Worm (Caenorhabditis elegans): ENCODE data around the gene F58B4.7.
A peak's percentile ranks its signal among the peaks of the same experiment; 100 is the strongest.

The F58B4.7 gene

ce11 chrV:10947930-10948329 is 24.8 kb upstream of the F58B4.7 start, which contains the start of gene F17C11.2:
Gene F17C11.2 (plus strand): TSS chrV:10948230.
- TF ChIP-seq aha-1 (tag) (peak; percentile 38), set-16 (GFP tag; IDR thresholded peaks at IDR 0.05) (no peak), nhr-102 (tag; optimal IDR thresholded peaks at IDR 0.05) (no peak), Y75B8A.6 (GFP tag; IDR thresholded peaks at IDR 0.05) (no peak)

DNA sequence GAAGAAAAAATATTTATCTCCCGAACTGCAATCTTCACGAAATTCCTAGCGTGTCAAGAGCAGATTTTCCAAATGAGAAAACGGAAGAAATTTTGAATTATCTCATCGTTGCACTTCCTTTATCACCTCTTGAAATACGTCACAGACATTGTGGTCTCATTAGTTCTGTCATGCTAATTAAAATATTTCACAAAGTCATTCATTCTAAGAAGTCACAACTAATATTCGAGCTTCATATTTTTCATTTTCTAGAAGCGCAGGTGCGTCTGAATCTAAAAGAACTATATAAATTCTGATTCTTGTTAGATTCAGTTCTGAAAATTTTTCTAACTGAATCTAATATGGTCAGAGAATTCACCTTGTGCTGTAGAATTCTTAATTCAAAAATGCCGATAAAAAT is 24.1 kb upstream of the F58B4.7 start:
- TF ChIP-seq unc-39 (tag; optimal IDR thresholded peaks at IDR 0.05) (no peak), unc-62 (GFP tag; optimal IDR thresholded peaks at IDR 0.05 in 1 of 2) (no peak), unc-62 (tag; optimal IDR thresholded peaks at IDR 0.05) (no peak), nhr-77 (tag; optimal IDR thresholded peaks at IDR 0.05) (no peak), ces-1 (GFP tag; optimal IDR thresholded peaks at IDR 0.05) (no peak), Y105C5A.15 (GFP tag; IDR thresholded peaks at IDR 0.05) (no peak), ZK337.2 (GFP tag; IDR thresholded peaks at IDR 0.05) (no peak), vab-7 (GFP tag; IDR thresholded peaks at IDR 0.05) (no peak), cey-2 (tag; optimal IDR thresholded peaks at IDR 0.05; ENCODE audit: borderline replicate concordance, insufficient read depth) (no peak), nhr-10 (tag; optimal IDR thresholded peaks at IDR 0.05) (no peak), lim-7 (GFP tag; IDR thresholded peaks at IDR 0.05) (no peak), set-16 (GFP tag; IDR thresholded peaks at IDR 0.05) (no peak), nhr-6 (tag; optimal IDR thresholded peaks at IDR 0.05) (no peak), F26F4.8 (GFP tag; conservative IDR thresholded peaks at IDR 0.05) (no peak), snpc-4 (tag; optimal IDR thresholded peaks at IDR 0.05) (no peak), nhr-28 (tag; optimal IDR thresholded peaks at IDR 0.05) (no peak), mxl-3 (GFP tag; optimal IDR thresholded peaks at IDR 0.05) (no peak), egl-43 (GFP tag; IDR thresholded peaks at IDR 0.05) (no peak), lin-13 (GFP tag; optimal IDR thresholded peaks at IDR 0.05) (no peak), madf-9 (GFP tag; conservative IDR thresholded peaks at IDR 0.05) (no peak)

DNA sequence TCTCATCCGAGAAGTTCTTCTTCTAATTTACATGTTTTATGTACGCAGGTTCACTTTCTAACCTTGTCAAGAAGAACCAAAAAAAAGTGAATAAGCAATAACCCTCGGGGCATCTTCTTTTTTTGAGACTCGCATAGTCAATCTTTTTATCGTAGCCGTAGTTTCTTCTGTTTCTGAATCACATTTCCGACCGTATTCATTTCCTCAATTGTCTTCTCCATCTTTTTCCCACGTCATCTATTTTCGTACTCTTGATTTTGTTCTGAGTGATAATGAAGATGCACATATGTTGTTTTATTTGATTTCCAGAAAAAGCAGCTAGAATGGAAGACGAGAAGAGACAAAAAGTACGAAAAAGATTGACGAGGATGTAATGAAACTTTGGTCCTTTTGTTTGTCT is 21.8 kb upstream of the F58B4.7 start:
- no peak for TF ChIP-seq mdt-29 (GFP tag; IDR thresholded peaks at IDR 0.05)
- no peak for TF ChIP-seq lin-39 (tag; optimal IDR thresholded peaks at IDR 0.05)
- TF ChIP-seq nhr-41 (GFP tag; IDR thresholded peaks at IDR 0.05) = no peak
- no peak for TF ChIP-seq unc-39 (tag; optimal IDR thresholded peaks at IDR 0.05)
- no peak for TF ChIP-seq nhr-237 (tag; optimal IDR thresholded peaks at IDR 0.05)
- no peak for TF ChIP-seq ceh-62 (tag; optimal IDR thresholded peaks at IDR 0.05)
- TF ChIP-seq ceh-28 (tag; optimal IDR thresholded peaks at IDR 0.05) = no peak
- TF ChIP-seq mxl-3 (GFP tag; optimal IDR thresholded peaks at IDR 0.05) = no peak
- no peak for TF ChIP-seq F37D6.2 (tag; optimal IDR thresholded peaks at IDR 0.05)
- peak in 1 of 2 experiments; percentile 9 for TF ChIP-seq lsy-2 (tag; optimal IDR thresholded peaks at IDR 0.05)
- TF ChIP-seq ztf-7 (tag; optimal IDR thresholded peaks at IDR 0.05) = no peak
- TF ChIP-seq Y48G9A.11 (GFP tag; IDR thresholded peaks at IDR 0.05) = no peak
- TF ChIP-seq daf-8 (GFP tag; IDR thresholded peaks at IDR 0.05) = no peak
- TF ChIP-seq ZK546.5 (tag; optimal IDR thresholded peaks at IDR 0.05) = no peak
- no peak for TF ChIP-seq gei-8 (GFP tag; optimal IDR thresholded peaks at IDR 0.05)
- TF ChIP-seq ceh-20 (GFP tag; IDR thresholded peaks at IDR 0.05) = no peak
- no peak for TF ChIP-seq nhr-76 (tag; optimal IDR thresholded peaks at IDR 0.05)
- TF ChIP-seq mes-2 (tag; optimal IDR thresholded peaks at IDR 0.05; ENCODE audit: poor library complexity, severe bottlenecking) = no peak
- TF ChIP-seq daf-19 (GFP tag; conservative IDR thresholded peaks at IDR 0.05) = no peak
- TF ChIP-seq ces-1 (GFP tag; optimal IDR thresholded peaks at IDR 0.05) = peak; percentile 32
- TF ChIP-seq skn-1 (tag; optimal IDR thresholded peaks at IDR 0.05) = no peak
- peak; percentile 70 for TF ChIP-seq fkh-10 (GFP tag; optimal IDR thresholded peaks at IDR 0.05)
- no peak for TF ChIP-seq dpl-1 (GFP tag; optimal IDR thresholded peaks at IDR 0.05)
